Fruit fly (Drosophila melanogaster) whole organism, embryonic: ENCODE measurements around the gene CG1640.

Experiments
- Abd-B ChIP-seq: fragments of 200-800 bp; sonication (Bioruptor generic); optimal IDR thresholded peaks from 2 replicates; lab custom pipeline; 2018; ENCODE audit warnings: missing biosample characterization, mild to moderate bottlenecking, missing genetic modification characterization, moderate library complexity
- CG11085 ChIP-seq: fragments of 200-800 bp; sonication (Bioruptor generic); IDR thresholded peaks from 2 replicates; pipeline ENCODE4 v1.3.6; 2022; ENCODE audit warnings: missing biosample characterization, missing genetic modification characterization
- CG12299 ChIP-seq: fragments of 200-800 bp; sonication (Bioruptor generic); optimal IDR thresholded peaks from 2 replicates; lab custom pipeline; 2018; ENCODE audit warnings: missing biosample characterization, mild to moderate bottlenecking, missing genetic modification characterization
- CG12659 ChIP-seq: fragments of 200-800 bp; sonication (Bioruptor generic); optimal IDR thresholded peaks from 3 replicates; lab custom pipeline; 2017; ENCODE audit warnings: mild to moderate bottlenecking, missing biosample characterization, missing genetic modification reagents, missing genetic modification characterization
- CG12769 ChIP-seq: fragments of 200-800 bp; sonication (Bioruptor generic); optimal IDR thresholded peaks from 2 replicates; lab custom pipeline; 2019; ENCODE audit warnings: missing biosample characterization, mild to moderate bottlenecking, missing genetic modification characterization, moderate library complexity
- CG13775 ChIP-seq: fragments of 200-800 bp; sonication (Bioruptor generic); optimal IDR thresholded peaks from 3 replicates; lab custom pipeline; 2017; ENCODE audit warnings: missing biosample characterization, mild to moderate bottlenecking, missing genetic modification characterization
- CG14441 ChIP-seq: fragments of 200-800 bp; sonication (Bioruptor generic); IDR thresholded peaks from 2 replicates; pipeline ENCODE4 v1.3.6; 2022; ENCODE audit warnings: missing biosample characterization, missing genetic modification characterization
- CG16779 ChIP-seq: fragments of 200-800 bp; sonication (Bioruptor generic); IDR thresholded peaks from 2 replicates; pipeline ENCODE4 v1.3.6; 2022; ENCODE audit warnings: missing biosample characterization, missing genetic modification characterization
- CG2889 ChIP-seq: fragments of 200-800 bp; sonication (Bioruptor generic); IDR thresholded peaks from 3 replicates; pipeline ENCODE4 v1.3.6; 2022; ENCODE audit warnings: missing biosample characterization, missing genetic modification characterization
- CG31365 ChIP-seq: fragments of 200-800 bp; sonication (Bioruptor generic); optimal IDR thresholded peaks from 2 replicates; lab custom pipeline; 2018; ENCODE audit warnings: missing biosample characterization, mild to moderate bottlenecking, missing genetic modification characterization
- CG31441 ChIP-seq: fragments of 200-800 bp; sonication (Bioruptor generic); IDR thresholded peaks from 2 replicates; pipeline ENCODE4 v1.3.6; 2022; ENCODE audit warnings: missing biosample characterization, missing genetic modification characterization
- CG6272 ChIP-seq: fragments of 200-800 bp; sonication (Bioruptor generic); IDR thresholded peaks from 2 replicates; pipeline ENCODE4 v1.3.6; 2022; ENCODE audit warnings: missing biosample characterization, missing genetic modification characterization
- CG8478 ChIP-seq: fragments of >200 bp; optimal IDR thresholded peaks from 2 replicates; lab custom pipeline; 2018
- CTCF ChIP-seq: fragments of 200-800 bp; sonication (Bioruptor generic); optimal IDR thresholded peaks from 2 replicates; lab custom pipeline; 2017; ENCODE audit warnings: missing biosample characterization, mild to moderate bottlenecking, missing genetic modification characterization, moderate library complexity
- D ChIP-seq, 2 experiments: fragments of 200-800 bp in 1 of 2; fragments of >200 bp in 1 of 2; sonication (Bioruptor generic) in 1 of 2; optimal IDR thresholded peaks; 2 replicates in 1 of 2; 3 replicates in 1 of 2; lab custom pipeline; 2017; ENCODE audit warnings: mild to moderate bottlenecking in 1 of 2, missing biosample characterization in 1 of 2, missing genetic modification characterization in 1 of 2, missing genetic modification reagents in 1 of 2
- D19A ChIP-seq: fragments of 200-800 bp; optimal IDR thresholded peaks from 3 replicates; lab custom pipeline; 2019; ENCODE audit warnings: missing biosample characterization, mild to moderate bottlenecking, missing genetic modification characterization, moderate library complexity
- D19B ChIP-seq: fragments of 200-800 bp; sonication (Bioruptor generic); optimal IDR thresholded peaks from 2 replicates; lab custom pipeline; 2017; ENCODE audit warnings: missing biosample characterization, mild to moderate bottlenecking, missing genetic modification characterization
- Gug ChIP-seq: fragments of 200-800 bp; sonication (Bioruptor generic); IDR thresholded peaks from 4 replicates; pipeline ENCODE4 v1.3.6; 2022; ENCODE audit warnings: missing biosample characterization, missing genetic modification characterization
- H2.0 ChIP-seq: fragments of 200-800 bp; sonication (Bioruptor generic); IDR thresholded peaks from 2 replicates; pipeline ENCODE4 v1.3.6; 2022; ENCODE audit warnings: missing biosample characterization, missing genetic modification characterization
- Hr78 ChIP-seq, 2 experiments: fragments of 200-800 bp in 1 of 2; fragments of >200 bp in 1 of 2; sonication (Bioruptor generic) in 1 of 2; optimal IDR thresholded peaks; 2 replicates each; lab custom pipeline; 2017 to 2019; ENCODE audit warnings: missing biosample characterization in 2 of 2, missing genetic modification characterization in 2 of 2, mild to moderate bottlenecking in 1 of 2, moderate library complexity in 1 of 2
- Meics ChIP-seq: fragments of 200-800 bp; sonication (Bioruptor generic); optimal IDR thresholded peaks from 2 replicates; lab custom pipeline; 2017; ENCODE audit warnings: missing biosample characterization, mild to moderate bottlenecking, missing genetic modification characterization
- NC2β ChIP-seq: fragments of 200-800 bp; sonication (Bioruptor generic); optimal IDR thresholded peaks from 2 replicates; lab custom pipeline; 2016; ENCODE audit warnings: missing biosample characterization, missing genetic modification characterization
- Neu2 ChIP-seq: fragments of 200-800 bp; sonication (Bioruptor generic); optimal IDR thresholded peaks from 3 replicates; lab custom pipeline; 2016; ENCODE audit warnings: missing biosample characterization, missing genetic modification characterization, borderline replicate concordance
- Nf-YB ChIP-seq: fragments of 200-800 bp; sonication (Bioruptor generic); optimal IDR thresholded peaks from 3 replicates; lab custom pipeline; 2019; ENCODE audit warnings: missing biosample characterization, mild to moderate bottlenecking, missing genetic modification characterization, moderate library complexity
- Nf-YC ChIP-seq: fragments of 200-800 bp; optimal IDR thresholded peaks from 3 replicates; lab custom pipeline; 2019; ENCODE audit warnings: missing biosample characterization, mild to moderate bottlenecking, missing genetic modification characterization, moderate library complexity
- Sox102F ChIP-seq: fragments of 200-800 bp; sonication (Bioruptor generic); optimal IDR thresholded peaks from 2 replicates; lab custom pipeline; 2018; ENCODE audit warnings: missing biosample characterization, mild to moderate bottlenecking, missing genetic modification characterization, moderate library complexity
- Tbp ChIP-seq: fragments of >200 bp; optimal IDR thresholded peaks from 2 replicates; lab custom pipeline; 2018; ENCODE audit warnings: missing biosample characterization, missing genetic modification characterization
- Trl ChIP-seq, 3 experiments: fragments of >200 bp in 2 of 3; fragments of 200-800 bp in 1 of 3; sonication (Bioruptor generic) in 1 of 3; optimal IDR thresholded peaks; 2 replicates in 1 of 3; 3 replicates in 2 of 3; lab custom pipeline; 2016 to 2017; ENCODE audit warnings: missing biosample characterization in 1 of 3, missing genetic modification characterization in 1 of 3
- abd-A ChIP-seq: fragments of 200-800 bp; sonication (Bioruptor generic); optimal IDR thresholded peaks from 3 replicates; lab custom pipeline; 2019; ENCODE audit warnings: missing biosample characterization, mild to moderate bottlenecking, missing genetic modification characterization, moderate library complexity
- ap ChIP-seq: fragments of 200-800 bp; sonication (Bioruptor generic); IDR thresholded peaks from 2 replicates; pipeline ENCODE4 v1.3.6; 2022; ENCODE audit warnings: missing biosample characterization, missing genetic modification characterization
- bcd ChIP-seq: fragments of 200-800 bp; sonication (Bioruptor generic); optimal IDR thresholded peaks from 2 replicates; lab custom pipeline; 2017; ENCODE audit warnings: missing biosample characterization, mild to moderate bottlenecking, missing genetic modification characterization
- btn ChIP-seq: fragments of 200-800 bp; sonication (Bioruptor generic); optimal IDR thresholded peaks from 2 replicates; lab custom pipeline; 2016; ENCODE audit warnings: missing biosample characterization, missing genetic modification characterization
- ci ChIP-seq: fragments of 200-800 bp; sonication (Bioruptor generic); IDR thresholded peaks from 3 replicates; pipeline ENCODE4 v1.3.6; 2022; ENCODE audit warnings: missing biosample characterization, missing genetic modification characterization
- dmrt99B ChIP-seq: fragments of 200-800 bp; sonication (Bioruptor generic); optimal IDR thresholded peaks from 2 replicates; lab custom pipeline; 2018; ENCODE audit warnings: missing biosample characterization, mild to moderate bottlenecking, missing genetic modification characterization, moderate library complexity
- dysf ChIP-seq: fragments of 200-800 bp; sonication (Bioruptor generic); IDR thresholded peaks from 3 replicates; pipeline ENCODE4 v1.3.6; 2022; ENCODE audit warnings: missing biosample characterization, missing genetic modification characterization
- fd3F ChIP-seq: fragments of 200-800 bp; sonication (Bioruptor generic); optimal IDR thresholded peaks from 2 replicates; lab custom pipeline; 2018; ENCODE audit warnings: missing biosample characterization, mild to moderate bottlenecking, missing genetic modification characterization, moderate library complexity
- fru ChIP-seq: fragments of >200 bp; optimal IDR thresholded peaks from 2 replicates; lab custom pipeline; 2017
- fu2 ChIP-seq: fragments of 200-800 bp; sonication (Bioruptor generic); optimal IDR thresholded peaks from 2 replicates; lab custom pipeline; 2016; ENCODE audit warnings: missing biosample characterization, missing genetic modification characterization
- hb ChIP-seq: fragments of 200-800 bp; sonication (Bioruptor generic); IDR thresholded peaks from 3 replicates; pipeline ENCODE4 v1.3.6; 2022; ENCODE audit warnings: missing biosample characterization, missing genetic modification characterization; ENCODE audit not compliant: partially characterized antibody
- inv ChIP-seq: fragments of 200-800 bp; sonication (Bioruptor generic); IDR thresholded peaks from 2 replicates; pipeline ENCODE4 v1.3.6; 2022; ENCODE audit warnings: missing biosample characterization, missing genetic modification characterization; ENCODE audit not compliant: partially characterized antibody
- jumu ChIP-seq: fragments of 200-800 bp; sonication (Bioruptor generic); optimal IDR thresholded peaks from 3 replicates; lab custom pipeline; 2016; ENCODE audit warnings: missing biosample characterization, missing genetic modification characterization
- lbe ChIP-seq: fragments of 200-800 bp; sonication (Bioruptor generic); optimal IDR thresholded peaks from 2 replicates; lab custom pipeline; 2016; ENCODE audit warnings: missing biosample characterization, mild to moderate bottlenecking, missing genetic modification characterization
- lmd ChIP-seq: fragments of 200-800 bp; sonication (Bioruptor generic); IDR thresholded peaks from 2 replicates; pipeline ENCODE4 v1.3.6; 2022; ENCODE audit warnings: missing biosample characterization, missing genetic modification characterization
- pum ChIP-seq: fragments of 200-800 bp; sonication (Bioruptor generic); optimal IDR thresholded peaks from 2 replicates; lab custom pipeline; 2016; ENCODE audit warnings: missing biosample characterization, missing genetic modification characterization
- salm ChIP-seq: fragments of 200-800 bp; sonication (Bioruptor generic); optimal IDR thresholded peaks from 2 replicates; lab custom pipeline; 2018; ENCODE audit warnings: missing biosample characterization, mild to moderate bottlenecking, missing genetic modification characterization
- sens-2 ChIP-seq: fragments of 200-800 bp; sonication (Bioruptor generic); IDR thresholded peaks from 2 replicates; pipeline ENCODE4 v1.3.6; 2022; ENCODE audit warnings: missing biosample characterization, missing genetic modification characterization
- sob ChIP-seq: fragments of 200-800 bp; sonication (Bioruptor generic); IDR thresholded peaks from 2 replicates; pipeline ENCODE4 v1.3.6; 2022; ENCODE audit warnings: missing biosample characterization, missing genetic modification characterization
- toy ChIP-seq: fragments of 200-800 bp; sonication (Bioruptor generic); IDR thresholded peaks from 2 replicates; pipeline ENCODE4 v1.3.6; 2022; ENCODE audit warnings: missing biosample characterization, missing genetic modification characterization
- unpg ChIP-seq: fragments of 200-800 bp; sonication (Bioruptor generic); optimal IDR thresholded peaks from 3 replicates; lab custom pipeline; 2018; ENCODE audit warnings: missing biosample characterization, mild to moderate bottlenecking, missing genetic modification characterization, moderate library complexity
- zen2 ChIP-seq: fragments of 200-800 bp; sonication (Bioruptor generic); IDR thresholded peaks from 3 replicates; pipeline ENCODE4 v1.3.6; 2022; ENCODE audit warnings: missing biosample characterization, missing genetic modification characterization; ENCODE audit not compliant: partially characterized antibody

CG1640 gene

dm6 chrX:13387373-13387850 lies 17.0 kb downstream of the CG1640 start, which contains the start of the genes Ype and CG1662 (continued):
- TF ChIP-seq ap (GFP tag; lab: Robert Waterston, UW) (peak; percentile 33; the same call in 1 of the 2 replicates), CTCF (GFP tag; lab: Kevin White, UChicago) (peak; percentile 20), fu2 (GFP tag; lab: Kevin White, UChicago) (peak; percentile 54), btn (no peak), CG2889 (peak; percentile 50; the same call in 2 of the 3 replicates), Neu2 (GFP tag; lab: Kevin White, UChicago) (no peak), D (optimal IDR thresholded peaks at IDR 0.05; lab: Kevin White, UChicago) (no peak), D (GFP tag; optimal IDR thresholded peaks at IDR 0.05; lab: Kevin White, UChicago) (peak; percentile 57), Sox102F (GFP tag; lab: Kevin White, UChicago) (peak; percentile 67), Nf-YB (GFP tag; lab: Kevin White, UChicago) (peak; percentile 49), toy (GFP tag; lab: Robert Waterston, UW) (no peak), lmd (GFP tag; lab: Robert Waterston, UW) (peak; percentile 69), dysf (GFP tag; lab: Robert Waterston, UW) (peak; percentile 72), CG6272 (GFP tag; lab: Robert Waterston, UW) (0 out of 2 replicates have a peak, but pooled peaks have one; percentile 45), CG12659 (GFP tag; lab: Kevin White, UChicago) (peak; percentile 84), Trl (optimal IDR thresholded peaks at IDR 0.05; lab: Kevin White, UChicago) (no peak), Trl (GFP tag; optimal IDR thresholded peaks at IDR 0.05; lab: Kevin White, UChicago) (peak; percentile 71), CG8478 (lab: Kevin White, UChicago) (no peak), fru (no peak), zen2 (peak; percentile 56; the same call in 1 of the 3 replicates), pum (GFP tag; lab: Kevin White, UChicago) (peak; percentile 57), CG13775 (peak; percentile 82), jumu (GFP tag; lab: Kevin White, UChicago) (peak; percentile 67), H2.0 (GFP tag; lab: Robert Waterston, UW) (peak; percentile 46), Tbp (GFP tag; lab: Kevin White, UChicago) (no peak), Abd-B (GFP tag; lab: Kevin White, UChicago) (peak; percentile 77), Hr78 (GFP tag; optimal IDR thresholded peaks at IDR 0.05; lab: Kevin White, UChicago) (no peak), lbe (GFP tag; lab: Kevin White, UChicago) (peak; percentile 6), CG14441 (GFP tag; lab: Robert Waterston, UW) (peak; percentile 60), hb (GFP tag; lab: Robert Waterston, UW) (0 out of 3 replicates have a peak, but pooled peaks have one; percentile 16), Gug (GFP tag; lab: Robert Waterston, UW) (peak; percentile 53; the same call in 1 of the 4 replicates), D19A (tag; lab: Kevin White, UChicago) (peak; percentile 58), salm (tag; lab: Kevin White, UChicago) (no peak), Meics (GFP tag; lab: Kevin White, UChicago) (peak; percentile 73), CG31441 (GFP tag; lab: Robert Waterston, UW) (peak; percentile 71), sob (GFP tag; lab: Robert Waterston, UW) (peak; percentile 76), CG12299 (tag; lab: Kevin White, UChicago) (peak; percentile 56), NC2β (GFP tag; lab: Kevin White, UChicago) (peak; percentile 42), CG11085 (GFP tag; lab: Robert Waterston, UW) (peak; percentile 65), unpg (GFP tag; lab: Kevin White, UChicago) (peak; percentile 62), CG16779 (GFP tag; lab: Robert Waterston, UW) (no peak), ci (GFP tag; lab: Robert Waterston, UW) (peak; percentile 52; the same call in 1 of the 3 replicates), D19B (GFP tag; lab: Kevin White, UChicago) (peak; percentile 9), fd3F (peak; percentile 65), CG31365 (tag; lab: Kevin White, UChicago) (no peak), CG12769 (no peak), sens-2 (GFP tag; lab: Robert Waterston, UW) (0 out of 2 replicates have a peak, but pooled peaks have one; percentile 45), Nf-YC (peak; percentile 76), dmrt99B (peak; percentile 67), abd-A (peak; percentile 3), inv (GFP tag; lab: Robert Waterston, UW) (peak; percentile 67), bcd (peak; percentile 91)
